Worm (Caenorhabditis elegans) whole organism, L2 larva: ENCODE results near the gene K03B8.11.
"Not testable (repeated sequence)": the region's sequence is repeated elsewhere in the genome, so short reads cannot be mapped to it uniquely, and the experiment has no call there.

Experiments used
- ZK546.5 ChIP-seq: sonication (generic microtip); optimal IDR thresholded peaks from 2 replicates; lab custom pipeline; 2017; ENCODE audit warnings: missing biosample characterization, missing genetic modification characterization
- alr-1 ChIP-seq: fragments of 150-350 bp; optimal IDR thresholded peaks from 2 replicates; lab custom pipeline; 2014; ENCODE audit warnings: missing biosample characterization, missing genetic modification characterization
- ama-1 ChIP-seq: fragments of 150-350 bp; optimal IDR thresholded peaks from 2 replicates; lab custom pipeline; 2018; ENCODE audit warnings: inconsistent platforms
- blmp-1 ChIP-seq: sonication (generic microtip); optimal IDR thresholded peaks from 2 replicates; lab custom pipeline; 2017; ENCODE audit warnings: missing genetic modification characterization, mild to moderate bottlenecking, missing compliant biosample characterization, antibody characterized with exemption, moderate library complexity; ENCODE audit not compliant: insufficient read depth
- ceh-82 ChIP-seq: fragments of 150-350 bp; optimal IDR thresholded peaks from 2 replicates; lab custom pipeline; 2014; ENCODE audit warnings: missing biosample characterization, missing genetic modification characterization
- crh-2 ChIP-seq: sonication (generic microtip); optimal IDR thresholded peaks from 2 replicates; lab custom pipeline; 2017; ENCODE audit warnings: missing biosample characterization, missing genetic modification characterization
- dmd-4 ChIP-seq: sonication (generic microtip); optimal IDR thresholded peaks from 2 replicates; lab custom pipeline; 2017; ENCODE audit warnings: missing biosample characterization, missing genetic modification characterization
- egl-27 ChIP-seq: sonication (generic microtip); optimal IDR thresholded peaks from 3 replicates; lab custom pipeline; 2017; ENCODE audit warnings: missing biosample characterization, missing genetic modification reagents, missing genetic modification characterization
- fos-1 ChIP-seq: fragments of 150-350 bp; optimal IDR thresholded peaks from 2 replicates; lab custom pipeline; 2014; ENCODE audit warnings: missing biosample characterization, missing genetic modification characterization
- gmeb-1 ChIP-seq: fragments of 150-350 bp; optimal IDR thresholded peaks from 2 replicates; lab custom pipeline; 2014; ENCODE audit warnings: missing biosample characterization, missing genetic modification characterization
- lin-11 ChIP-seq: fragments of 150-350 bp; sonication (generic microtip); optimal IDR thresholded peaks from 2 replicates; lab custom pipeline; 2014; ENCODE audit warnings: missing biosample characterization, missing genetic modification characterization, inconsistent platforms, mixed read lengths
- lin-13 ChIP-seq: fragments of 150-350 bp; optimal IDR thresholded peaks from 2 replicates; lab custom pipeline; 2014; ENCODE audit warnings: missing biosample characterization, missing genetic modification reagents, missing genetic modification characterization
- lin-39 ChIP-seq: fragments of 150-350 bp; optimal IDR thresholded peaks from 2 replicates; lab custom pipeline; 2014; ENCODE audit warnings: missing biosample characterization, missing genetic modification reagents, missing genetic modification characterization
- lsy-2 ChIP-seq, 2 experiments: fragments of 150-350 bp in 1 of 2; sonication (generic microtip) in 1 of 2; optimal IDR thresholded peaks; 2 replicates each; lab custom pipeline; 2014 to 2017; ENCODE audit warnings: missing biosample characterization in 2 of 2, missing genetic modification characterization in 2 of 2
- mdl-1 ChIP-seq, 2 experiments: fragments of 150-350 bp in 1 of 2; sonication (generic microtip) in 1 of 2; optimal IDR thresholded peaks; 2 replicates each; lab custom pipeline; 2017; ENCODE audit warnings: missing biosample characterization in 2 of 2, missing genetic modification characterization in 2 of 2
- nhr-10 ChIP-seq: sonication (generic microtip); optimal IDR thresholded peaks from 2 replicates; lab custom pipeline; 2017; ENCODE audit warnings: missing biosample characterization, missing genetic modification characterization
- nhr-11 ChIP-seq: fragments of 150-350 bp; optimal IDR thresholded peaks from 2 replicates; lab custom pipeline; 2014; ENCODE audit warnings: missing biosample characterization, missing genetic modification characterization
- nhr-12 ChIP-seq: fragments of 150-350 bp; optimal IDR thresholded peaks from 2 replicates; lab custom pipeline; 2014; ENCODE audit warnings: missing biosample characterization, missing genetic modification characterization
- nhr-129 ChIP-seq: fragments of 150-350 bp; optimal IDR thresholded peaks from 2 replicates; lab custom pipeline; 2014; ENCODE audit warnings: missing biosample characterization, missing genetic modification characterization
- nhr-23 ChIP-seq: fragments of 150-350 bp; optimal IDR thresholded peaks from 2 replicates; lab custom pipeline; 2014; ENCODE audit warnings: missing biosample characterization, missing genetic modification reagents, missing genetic modification characterization
- nhr-237 ChIP-seq: fragments of 150-350 bp; optimal IDR thresholded peaks from 2 replicates; lab custom pipeline; 2014; ENCODE audit warnings: missing biosample characterization, missing genetic modification characterization
- nhr-6 ChIP-seq: fragments of 150-350 bp; optimal IDR thresholded peaks from 2 replicates; lab custom pipeline; 2014; ENCODE audit warnings: missing biosample characterization, missing genetic modification characterization
- nhr-77 ChIP-seq: fragments of 150-350 bp; optimal IDR thresholded peaks from 2 replicates; lab custom pipeline; 2014; ENCODE audit warnings: missing biosample characterization, missing genetic modification characterization
- peb-1 ChIP-seq: fragments of 150-350 bp; optimal IDR thresholded peaks from 2 replicates; lab custom pipeline; 2014; ENCODE audit warnings: missing biosample characterization, missing genetic modification characterization
- sem-4 ChIP-seq: fragments of 150-350 bp; optimal IDR thresholded peaks from 2 replicates; lab custom pipeline; 2014; ENCODE audit warnings: missing biosample characterization, missing genetic modification reagents, missing genetic modification characterization
- sma-9 ChIP-seq, 2 experiments: fragments of 150-350 bp in 1 of 2; sonication (generic microtip) in 1 of 2; optimal IDR thresholded peaks; 2 replicates each; lab custom pipeline; 2014 to 2016; ENCODE audit warnings: missing genetic modification characterization in 2 of 2, mild to moderate bottlenecking in 1 of 2, missing biosample characterization in 1 of 2, missing compliant biosample characterization in 1 of 2, missing genetic modification reagents in 1 of 2, moderate library complexity in 1 of 2
- unc-39 ChIP-seq: fragments of 150-350 bp; optimal IDR thresholded peaks from 2 replicates; lab custom pipeline; 2014; ENCODE audit warnings: missing biosample characterization, missing genetic modification characterization
- zag-1 ChIP-seq: fragments of 150-350 bp; optimal IDR thresholded peaks from 2 replicates; lab custom pipeline; 2014; ENCODE audit warnings: missing biosample characterization, missing genetic modification characterization
- ztf-11 ChIP-seq: sonication (generic microtip); optimal IDR thresholded peaks from 2 replicates; lab custom pipeline; 2017; ENCODE audit warnings: missing biosample characterization, missing genetic modification characterization
- ztf-4 ChIP-seq: fragments of 150-350 bp; optimal IDR thresholded peaks from 2 replicates; lab custom pipeline; 2014; ENCODE audit warnings: missing biosample characterization, missing genetic modification characterization

Gene K03B8.11

DNA sequence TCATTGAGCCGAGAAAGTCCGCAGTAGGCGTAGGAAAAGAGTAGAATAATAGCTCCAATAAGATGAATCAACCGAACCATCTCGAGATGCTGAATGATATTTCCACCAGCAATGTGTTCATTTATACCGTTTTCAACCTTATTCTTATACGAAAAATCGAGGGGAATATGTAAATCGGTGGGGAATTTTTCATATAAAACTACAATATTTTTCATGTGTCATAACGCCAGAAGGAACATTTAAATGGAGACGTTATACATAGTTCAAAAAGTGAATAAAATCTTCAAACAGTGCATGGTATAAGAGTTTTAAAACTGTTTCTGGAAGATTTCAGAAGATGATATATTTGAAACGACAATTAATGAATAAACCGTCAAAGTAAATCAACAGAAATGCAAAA lies 12.3 kb upstream of the K03B8.11 start, which contains the start of gene nas-19:
Gene nas-19, minus strand, starts transcription at position 101 of the 400 bp plus-strand sequence.
- TF ChIP-seq sma-9 (GFP tag; optimal IDR thresholded peaks at IDR 0.05; lab: Kevin White, UChicago) (no peak), sma-9 (tag; optimal IDR thresholded peaks at IDR 0.05; lab: Kevin White, UChicago) (no peak), peb-1 (tag; lab: Kevin White, UChicago) (no peak), nhr-237 (tag; lab: Kevin White, UChicago) (no peak), nhr-11 (tag; lab: Kevin White, UChicago) (no peak), nhr-77 (tag; lab: Kevin White, UChicago) (no peak), nhr-10 (tag; lab: Kevin White, UChicago) (no peak), lin-39 (tag; lab: Kevin White, UChicago) (no peak), alr-1 (tag; lab: Kevin White, UChicago) (no peak), ztf-11 (tag; lab: Kevin White, UChicago) (no peak), egl-27 (no peak), fos-1 (tag; lab: Kevin White, UChicago) (no peak), crh-2 (no peak), nhr-12 (tag; lab: Kevin White, UChicago) (no peak), nhr-129 (tag; lab: Kevin White, UChicago) (no peak), blmp-1 (tag; lab: Kevin White, UChicago) (no peak), mdl-1 (tag; optimal IDR thresholded peaks at IDR 0.05; lab: Kevin White, UChicago) (no peak), ama-1 (lab: Kevin White, UChicago) (no peak)

DNA sequence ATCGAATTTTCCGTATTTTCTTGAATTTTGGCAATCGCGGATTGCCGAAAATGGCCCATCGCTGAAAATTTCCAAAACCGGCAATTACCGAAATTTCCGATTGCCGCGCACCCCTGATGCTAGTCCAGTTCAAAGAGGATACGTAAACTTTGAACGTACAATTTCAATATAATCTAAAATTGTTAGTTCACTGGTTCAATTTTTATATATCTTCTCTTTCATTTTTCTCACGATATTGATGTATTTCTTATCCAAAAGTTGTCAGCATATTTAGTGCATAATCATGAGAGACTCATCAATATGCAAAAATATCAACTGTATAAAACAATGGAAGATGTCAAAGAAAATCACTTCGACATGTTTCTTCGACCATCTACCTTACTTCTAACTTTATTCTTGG lies 8.3 kb upstream of the K03B8.11 start, which contains the start of gene nas-17:
Gene nas-17, plus strand, starts transcription at position 301 of the 400 bp plus-strand sequence.
- TF ChIP-seq nhr-10 (tag; lab: Kevin White, UChicago): no peak
- TF ChIP-seq ceh-82 (tag; lab: Kevin White, UChicago): no peak

DNA sequence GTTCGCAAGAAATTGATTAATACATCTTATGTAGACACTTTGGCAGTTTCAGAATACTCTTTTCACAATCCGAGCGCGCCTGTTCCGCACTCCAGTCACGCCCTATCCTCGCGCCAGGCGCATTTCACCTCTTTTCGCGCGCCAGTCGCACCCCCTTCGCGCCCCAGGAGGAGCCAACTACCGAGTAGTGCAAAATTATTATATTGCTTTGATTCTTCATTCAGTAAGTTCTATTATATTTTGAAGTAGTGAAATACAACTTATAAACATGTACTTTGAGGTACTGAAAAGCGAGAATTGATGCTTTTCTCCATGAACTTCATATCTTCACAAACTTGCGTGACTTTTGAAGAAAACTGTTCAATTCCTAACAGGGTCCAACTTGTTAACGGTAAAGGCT lies 5.8 kb upstream of the K03B8.11 start, which contains the start of gene nas-18:
Gene nas-18, plus strand, starts transcription at position 301 of the 400 bp plus-strand sequence.
- TF ChIP-seq nhr-10, zag-1, nhr-237 (tag; lab: Kevin White, UChicago): not testable (repeated sequence)

DNA sequence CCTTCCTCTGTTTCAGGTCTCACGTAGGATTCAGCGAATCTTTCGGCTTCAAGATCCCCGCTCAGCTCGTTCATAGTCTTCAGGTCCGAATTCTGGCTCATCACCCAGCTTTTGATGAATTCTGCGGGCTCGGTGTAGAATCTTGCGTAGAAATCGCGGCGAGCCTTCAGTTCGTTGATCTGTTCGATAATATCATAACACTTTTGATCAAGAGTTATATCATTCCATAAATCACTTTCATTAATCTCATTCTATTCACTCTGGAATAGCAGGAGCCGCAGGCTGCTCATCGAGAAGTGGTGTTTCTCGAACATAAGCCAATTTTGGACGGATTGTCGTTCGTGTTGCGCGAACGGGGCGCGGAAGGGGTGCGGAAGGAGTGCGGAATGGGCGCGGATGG lies 4.7 kb upstream of the K03B8.11 start, which contains the start of gene K03B8.4:
Gene K03B8.4, minus strand, starts transcription at position 101 of the 400 bp plus-strand sequence.
- not testable (repeated sequence) for TF ChIP-seq lin-13 (GFP tag; lab: Kevin White, UChicago); nhr-237 (tag; lab: Kevin White, UChicago); ztf-11 (tag; lab: Kevin White, UChicago)

DNA sequence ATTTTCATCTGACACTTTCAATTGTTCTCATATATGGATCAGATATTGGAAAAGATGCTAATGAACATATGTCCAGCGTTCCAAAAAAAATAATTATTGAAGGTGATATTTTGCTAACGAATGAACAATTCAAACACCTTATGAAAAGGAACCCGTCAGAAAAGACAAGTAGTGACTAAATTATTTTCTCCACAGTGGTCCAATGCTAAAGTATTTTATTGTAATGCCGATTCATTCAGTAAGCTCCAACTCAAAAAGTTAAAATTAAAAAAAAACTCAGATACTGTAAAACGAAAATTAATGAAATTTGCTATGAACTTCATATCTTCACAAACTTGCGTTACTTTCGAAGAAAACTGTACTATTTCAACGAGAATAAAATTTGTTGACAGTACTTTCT lies 1.7 kb upstream of the K03B8.11 start, which contains the start of gene nas-16:
Gene nas-16, plus strand, starts transcription at position 301 of the 400 bp plus-strand sequence.
- TF ChIP-seq mdl-1 (tag; optimal IDR thresholded peaks at IDR 0.05; lab: Kevin White, UChicago): no peak
- TF ChIP-seq lsy-2 (tag; optimal IDR thresholded peaks at IDR 0.05; lab: Kevin White, UChicago): no peak
- TF ChIP-seq dmd-4 (tag; lab: Kevin White, UChicago): no peak
- no peak for TF ChIP-seq ama-1 (lab: Kevin White, UChicago)
- no peak for TF ChIP-seq lin-11
- TF ChIP-seq blmp-1 (tag; lab: Kevin White, UChicago): no peak
- no peak for TF ChIP-seq nhr-12 (tag; lab: Kevin White, UChicago)
- TF ChIP-seq nhr-129 (tag; lab: Kevin White, UChicago): no peak
- TF ChIP-seq sem-4: no peak
- TF ChIP-seq nhr-23 (tag; lab: Kevin White, UChicago): no peak
- no peak for TF ChIP-seq gmeb-1 (tag; lab: Kevin White, UChicago)
- no peak for TF ChIP-seq ceh-82 (tag; lab: Kevin White, UChicago)
- no peak for TF ChIP-seq ZK546.5 (tag; lab: Kevin White, UChicago)
- TF ChIP-seq ztf-4 (tag; lab: Kevin White, UChicago): no peak
- no peak for TF ChIP-seq egl-27
- no peak for TF ChIP-seq nhr-11 (tag; lab: Kevin White, UChicago)
- TF ChIP-seq unc-39 (tag; lab: Kevin White, UChicago): no peak
- TF ChIP-seq, all 48 proteins: peak for 0

DNA sequence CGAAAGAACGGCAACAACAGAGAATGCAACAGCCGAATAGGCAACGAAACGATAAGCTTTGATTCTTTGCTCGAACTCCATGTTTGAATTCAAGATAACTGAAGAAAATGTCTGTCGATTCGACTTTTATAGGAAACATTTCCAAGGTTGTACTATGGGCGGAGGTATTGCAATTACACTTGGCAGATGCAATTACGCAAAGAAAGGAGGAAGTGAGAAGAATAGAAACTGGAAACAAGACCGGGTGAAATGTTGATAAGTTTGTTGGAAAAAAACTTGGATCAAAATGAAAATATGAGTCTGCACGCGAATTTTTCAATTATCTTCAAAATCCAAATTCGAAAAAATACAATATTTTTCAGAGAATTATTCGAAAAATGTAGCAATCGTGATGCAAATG lies 518 bp downstream of the K03B8.11 start, which contains the start of gene col-155:
Gene col-155, minus strand, starts transcription at position 101 of the 400 bp plus-strand sequence.
- TF ChIP-seq fos-1 (tag; lab: Kevin White, UChicago) (no peak), blmp-1 (tag; lab: Kevin White, UChicago) (no peak), nhr-6 (tag; lab: Kevin White, UChicago) (no peak)
- TF ChIP-seq, all 48 proteins: peak for 0
